Fruit fly (Drosophila melanogaster): ENCODE measurements around the gene CG6094.

DNA sequence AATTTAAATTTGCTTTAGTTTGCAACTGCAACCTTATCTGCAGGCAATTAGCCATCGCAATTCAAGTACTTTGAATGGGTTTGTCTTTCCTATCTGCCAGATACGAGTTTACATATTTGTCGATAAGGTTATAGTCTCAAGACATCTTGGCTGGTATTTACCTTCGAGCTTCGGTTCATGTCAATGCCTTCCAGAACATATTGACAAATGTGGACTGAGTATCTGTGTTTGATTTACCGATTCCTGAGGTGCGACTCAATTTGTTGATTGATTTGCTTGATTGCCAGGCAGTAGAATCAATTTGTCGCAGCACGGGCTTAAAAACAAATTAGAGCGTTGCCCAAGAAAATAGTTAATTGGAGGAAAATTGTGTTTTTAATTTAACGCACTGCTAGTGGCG lies 45.9 kb downstream of the CG6094 start:
- TF ChIP-seq Dll (optimal IDR thresholded peaks at IDR 0.05) = no peak
- no peak for TF ChIP-seq psq (optimal IDR thresholded peaks at IDR 0.05)
- no peak for TF ChIP-seq usp (GFP tag; optimal IDR thresholded peaks at IDR 0.05)
- no peak for TF ChIP-seq pan (optimal IDR thresholded peaks at IDR 0.05)

All from whole organism.